Worm (Caenorhabditis elegans) whole organism, L1 larva: ENCODE results near the gene srab-21.

Source experiments
- C16A3.4 ChIP-seq: fragments of 150-350 bp; optimal IDR thresholded peaks from 2 replicates; lab custom pipeline; 2014; ENCODE audit warnings: missing biosample characterization, missing genetic modification characterization
- C34B4.2 ChIP-seq: sonication (generic microtip); optimal IDR thresholded peaks from 2 replicates; lab custom pipeline; 2017; ENCODE audit warnings: mild to moderate bottlenecking, missing genetic modification characterization, missing compliant biosample characterization
- Y116A8C.19 ChIP-seq: sonication (generic microtip); optimal IDR thresholded peaks from 2 replicates; lab custom pipeline; 2016; ENCODE audit warnings: missing compliant biosample characterization, missing genetic modification characterization, borderline replicate concordance
- aly-2 ChIP-seq: fragments of 150-350 bp; optimal IDR thresholded peaks from 2 replicates; lab custom pipeline; 2014; ENCODE audit warnings: missing biosample characterization, missing genetic modification characterization
- blmp-1 ChIP-seq: fragments of 150-350 bp; optimal IDR thresholded peaks from 2 replicates; lab custom pipeline; 2014; ENCODE audit warnings: missing biosample characterization, missing genetic modification characterization
- ceh-8 ChIP-seq: fragments of 200-800 bp; sonication (Bioruptor generic); optimal IDR thresholded peaks from 2 replicates; lab custom pipeline; 2018; ENCODE audit warnings: mild to moderate bottlenecking, missing genetic modification characterization, moderate library complexity, missing compliant biosample characterization
- ceh-90 ChIP-seq: sonication (generic microtip); optimal IDR thresholded peaks from 2 replicates; lab custom pipeline; 2016; ENCODE audit warnings: missing genetic modification characterization, missing compliant biosample characterization
- efl-1 ChIP-seq, 4 experiments: fragments of 150-350 bp; optimal IDR thresholded peaks in 3 of 4; peaks in 1 of 4; 1 replicate in 1 of 4; 2 replicates in 3 of 4; lab custom pipeline; 2014; ENCODE audit warnings: missing biosample characterization in 2 of 4, missing genetic modification characterization in 2 of 4, missing genetic modification reagents in 2 of 4
- efl-3 ChIP-seq: fragments of 200-800 bp; sonication (Bioruptor generic); optimal IDR thresholded peaks from 2 replicates; lab custom pipeline; 2018; ENCODE audit warnings: mild to moderate bottlenecking, missing genetic modification characterization, missing compliant biosample characterization
- egl-13 ChIP-seq: sonication (generic microtip); optimal IDR thresholded peaks from 2 replicates; lab custom pipeline; 2016; ENCODE audit warnings: missing genotype, missing genetic modification reagents, missing genetic modification characterization, missing compliant biosample characterization
- egl-27 ChIP-seq, 2 experiments: fragments of 150-350 bp in 1 of 2; sonication (generic microtip); optimal IDR thresholded peaks; 3 replicates each; lab custom pipeline; 2017 to 2018; ENCODE audit warnings: missing biosample characterization in 2 of 2, missing genetic modification characterization in 2 of 2, missing genetic modification reagents in 2 of 2
- elt-3 ChIP-seq, 6 experiments: fragments of 150-350 bp in 1 of 6; sonication (generic microtip); optimal IDR thresholded peaks; 2 replicates each; lab custom pipeline; 2017 to 2018; ENCODE audit warnings: missing biosample characterization in 6 of 6, missing genetic modification characterization in 6 of 6, inconsistent platforms in 1 of 6
- hpl-2 ChIP-seq: fragments of 150-350 bp; optimal IDR thresholded peaks from 2 replicates; lab custom pipeline; 2014; ENCODE audit warnings: missing biosample characterization, missing genetic modification reagents, missing genetic modification characterization
- irx-1 ChIP-seq: sonication (generic microtip); optimal IDR thresholded peaks from 2 replicates; lab custom pipeline; 2016; ENCODE audit warnings: missing genetic modification characterization, missing compliant biosample characterization
- isw-1 ChIP-seq: fragments of 200-800 bp; sonication (Bioruptor generic); IDR thresholded peaks from 2 replicates; pipeline ENCODE4 v1.3.6; 2022; ENCODE audit warnings: missing genetic modification characterization, missing compliant biosample characterization
- jun-1 ChIP-seq: fragments of 150-350 bp; optimal IDR thresholded peaks from 2 replicates; lab custom pipeline; 2014; ENCODE audit warnings: missing biosample characterization, missing genetic modification reagents, missing genetic modification characterization
- lir-3 ChIP-seq: sonication (generic microtip); optimal IDR thresholded peaks from 2 replicates; lab custom pipeline; 2016; ENCODE audit warnings: mild to moderate bottlenecking, missing genetic modification characterization, moderate library complexity, missing compliant biosample characterization; ENCODE audit not compliant: poor library complexity
- lsy-2 ChIP-seq, 2 experiments: fragments of 150-350 bp; optimal IDR thresholded peaks; 2 replicates each; lab custom pipeline; 2014; ENCODE audit warnings: missing biosample characterization in 2 of 2, missing genetic modification characterization in 2 of 2
- mab-9 ChIP-seq: fragments of 200-800 bp; sonication (Bioruptor generic); IDR thresholded peaks from 2 replicates; pipeline ENCODE4 v1.3.6; 2022; ENCODE audit warnings: missing genetic modification reagents, missing genetic modification characterization, missing compliant biosample characterization
- mep-1 ChIP-seq: fragments of 150-350 bp; optimal IDR thresholded peaks from 2 replicates; lab custom pipeline; 2014; ENCODE audit warnings: missing biosample characterization, missing genetic modification characterization
- nhr-76 ChIP-seq: sonication (generic microtip); optimal IDR thresholded peaks from 2 replicates; lab custom pipeline; 2017; ENCODE audit warnings: missing biosample characterization, missing genetic modification characterization
- nhr-84 ChIP-seq: sonication (generic microtip); optimal IDR thresholded peaks from 2 replicates; lab custom pipeline; 2017; ENCODE audit warnings: missing biosample characterization, missing genetic modification characterization
- pqm-1 ChIP-seq: sonication (generic microtip); optimal IDR thresholded peaks from 3 replicates; lab custom pipeline; 2017; ENCODE audit warnings: missing biosample characterization, missing genetic modification characterization
- rnt-1 ChIP-seq: sonication (generic microtip); optimal IDR thresholded peaks from 2 replicates; lab custom pipeline; 2016; ENCODE audit warnings: mild to moderate bottlenecking, missing genetic modification characterization, moderate library complexity, missing compliant biosample characterization
- sox-4 ChIP-seq: sonication (generic microtip); optimal IDR thresholded peaks from 2 replicates; lab custom pipeline; 2016; ENCODE audit warnings: missing genetic modification characterization, missing compliant biosample characterization
- sptf-1 ChIP-seq: fragments of 150-350 bp; optimal IDR thresholded peaks from 2 replicates; lab custom pipeline; 2014; ENCODE audit warnings: missing biosample characterization, missing genetic modification characterization
- unc-130 ChIP-seq: fragments of 150-350 bp; optimal IDR thresholded peaks from 2 replicates; lab custom pipeline; 2017; ENCODE audit warnings: missing biosample characterization, missing genetic modification characterization, inconsistent platforms
- unc-86 ChIP-seq: sonication (generic microtip); optimal IDR thresholded peaks from 2 replicates; lab custom pipeline; 2016; ENCODE audit warnings: missing genetic modification characterization, missing compliant biosample characterization
- vab-15 ChIP-seq: sonication (generic microtip); optimal IDR thresholded peaks from 2 replicates; lab custom pipeline; 2017; ENCODE audit warnings: missing genotype, mild to moderate bottlenecking, missing genetic modification characterization, missing compliant biosample characterization
- zag-1 ChIP-seq: fragments of 150-350 bp; optimal IDR thresholded peaks from 2 replicates; lab custom pipeline; 2014; ENCODE audit warnings: missing biosample characterization, missing genetic modification characterization
- zip-4 ChIP-seq: fragments of 200-800 bp; sonication (Bioruptor generic); optimal IDR thresholded peaks from 2 replicates; lab custom pipeline; 2018; ENCODE audit warnings: mild to moderate bottlenecking, missing genetic modification characterization, moderate library complexity, missing compliant biosample characterization
- ztf-4 ChIP-seq: fragments of 150-350 bp; optimal IDR thresholded peaks from 2 replicates; lab custom pipeline; 2014; ENCODE audit warnings: missing biosample characterization, missing genetic modification characterization

The srab-21 gene

DNA sequence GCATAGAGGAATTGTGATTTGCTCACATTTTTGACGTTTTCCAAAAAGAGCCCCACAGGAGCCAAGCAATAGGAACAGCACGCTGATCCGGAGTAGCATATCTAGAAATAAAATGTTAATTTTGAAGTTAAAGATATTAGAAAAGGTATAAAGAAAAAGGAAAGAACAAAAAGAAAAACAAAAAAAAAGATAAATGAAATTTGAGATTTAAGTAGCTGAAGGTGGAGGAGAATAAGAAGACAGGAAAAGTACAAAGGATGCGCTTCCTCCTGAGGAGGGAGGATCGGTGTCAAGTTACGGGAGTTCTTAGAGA is 20.5 kb upstream of the srab-21 start, which contains the start of gene cfz-2:
TSS of gene cfz-2 (minus strand) at position 101 of the 313 bp plus-strand sequence.
- TF ChIP-seq nhr-76 (tag; lab: Kevin White, UChicago) (no peak), unc-130 (tag; lab: Kevin White, UChicago) (no peak), sptf-1 (tag; lab: Kevin White, UChicago) (no peak), ceh-90 (no peak), Y116A8C.19 (tag; lab: Kevin White, UChicago) (no peak), nhr-84 (tag; lab: Kevin White, UChicago) (no peak), blmp-1 (tag; lab: Kevin White, UChicago) (no peak), mep-1 (tag; lab: Kevin White, UChicago) (no peak), ztf-4 (tag; lab: Kevin White, UChicago) (no peak), isw-1 (GFP tag; lab: Robert Waterston, UW) (no peak), egl-13 (tag; lab: Kevin White, UChicago) (no peak), lsy-2 (tag; optimal IDR thresholded peaks at IDR 0.05; lab: Kevin White, UChicago) (no peak), jun-1 (tag; lab: Kevin White, UChicago) (no peak), aly-2 (tag; lab: Kevin White, UChicago) (no peak), efl-3 (GFP tag; lab: Kevin White, UChicago) (no peak)
- TF ChIP-seq, all 84 proteins: peak for 0

DNA sequence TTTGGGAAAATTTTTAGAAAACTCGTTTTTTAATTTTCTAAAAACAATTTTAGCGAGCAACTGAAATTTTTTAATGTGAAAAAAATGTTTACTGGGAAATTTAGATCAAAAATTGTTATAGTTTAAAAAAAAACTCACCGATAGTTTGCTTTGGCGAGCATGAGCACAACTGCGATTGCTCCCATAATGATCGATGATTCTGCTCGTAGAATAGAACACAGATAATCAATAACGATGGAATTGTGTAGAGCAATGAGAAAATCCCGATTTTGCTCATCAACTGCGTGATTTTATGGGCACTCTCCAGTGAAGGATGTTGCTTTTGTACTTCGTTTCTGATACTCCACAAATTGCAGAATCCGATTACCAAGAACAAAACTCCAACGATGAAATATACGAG is 18.4 kb upstream of the srab-21 start:
- TF ChIP-seq efl-1 (optimal IDR thresholded peaks at IDR 0.05; lab: Kevin White, UChicago), result no peak
- peak in 1 of 2 experiments; percentile 71 for TF ChIP-seq efl-1 (GFP tag; optimal IDR thresholded peaks at IDR 0.05 in 1 of 2; lab: Kevin White, UChicago)
- TF ChIP-seq vab-15 (tag; lab: Kevin White, UChicago), result no peak

DNA sequence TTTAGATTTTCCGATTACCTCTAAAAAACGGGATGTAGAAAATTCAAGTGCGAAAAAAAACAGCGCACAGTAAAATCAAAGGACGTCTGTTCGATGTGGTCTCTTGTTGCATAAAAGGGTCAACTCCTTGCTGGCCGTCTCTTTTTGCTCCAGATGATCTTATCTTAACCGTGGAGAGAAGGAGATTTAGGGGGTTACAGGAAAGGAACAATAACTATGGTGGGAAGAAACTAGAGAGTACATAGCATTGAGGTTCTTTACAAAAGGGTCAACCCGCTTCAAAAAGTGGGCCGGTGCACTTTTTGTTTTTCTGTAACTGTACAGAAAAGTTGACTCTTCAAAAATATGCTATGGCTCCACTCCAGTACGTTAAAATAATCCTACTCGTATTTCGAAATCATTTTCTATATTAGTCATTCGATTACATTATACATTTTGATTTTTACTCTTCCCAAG is 7.3 kb upstream of the srab-21 start, which contains the start of the genes T20D4.19 and srj-9:
TSS of gene T20D4.19 (minus strand) at position 101 of the 456 bp plus-strand sequence.
TSS of gene srj-9 (plus strand) at position 406 of the 456 bp plus-strand sequence.
- TF ChIP-seq C16A3.4, result no peak
- no peak for TF ChIP-seq zag-1 (tag; lab: Kevin White, UChicago)
- no peak for TF ChIP-seq vab-15 (tag; lab: Kevin White, UChicago)
- TF ChIP-seq elt-3 (tag; optimal IDR thresholded peaks at IDR 0.05; lab: Kevin White, UChicago), result no peak
- no peak for TF ChIP-seq hpl-2 (GFP tag; lab: Kevin White, UChicago)
- no peak for TF ChIP-seq pqm-1 (tag; lab: Kevin White, UChicago)
- TF ChIP-seq mab-9, result no peak

DNA sequence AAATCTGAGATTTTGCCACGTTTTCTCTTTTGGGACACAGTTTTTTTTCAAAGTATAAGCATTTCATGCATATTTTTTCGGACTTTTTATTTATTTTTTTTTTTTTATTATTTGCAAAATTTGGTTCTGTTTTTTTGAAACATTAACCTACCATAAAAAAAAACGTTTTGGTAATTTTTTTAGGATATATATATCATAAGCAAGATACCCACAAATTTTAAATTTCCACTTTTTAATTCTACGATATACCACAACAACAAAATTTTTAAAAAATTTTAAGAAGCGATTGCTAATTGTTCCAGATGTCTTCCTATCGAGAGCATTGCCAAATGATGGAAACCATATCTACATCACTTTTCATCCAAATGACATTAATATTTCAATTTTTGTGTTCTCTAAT is 4.5 kb upstream of the srab-21 start, which contains the start of gene srab-20:
TSS of gene srab-20 (plus strand) at position 301 of the 400 bp plus-strand sequence.
- TF ChIP-seq ceh-8 (GFP tag; lab: Kevin White, UChicago) (no peak), sox-4 (tag; lab: Kevin White, UChicago) (no peak), elt-3 (tag; optimal IDR thresholded peaks at IDR 0.05; lab: Kevin White, UChicago) (no peak)

DNA sequence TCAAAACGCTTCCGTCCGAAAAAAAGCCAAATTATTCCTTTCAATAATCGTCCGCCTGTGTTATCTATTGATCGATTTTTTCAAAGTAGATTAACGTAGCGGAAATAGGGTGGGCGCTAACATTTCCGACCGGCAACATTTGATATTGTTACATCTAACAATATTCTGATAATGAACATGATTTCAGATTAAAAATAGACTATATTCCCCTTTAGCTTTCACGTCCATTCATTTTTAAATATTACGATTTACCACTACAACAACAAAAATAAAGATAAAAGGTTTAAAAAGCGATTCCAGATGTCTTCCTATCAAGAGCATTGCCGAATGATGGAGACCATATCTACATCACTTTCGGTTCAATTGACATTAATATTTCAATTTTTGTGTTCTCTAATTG is 1.8 kb upstream of the srab-21 start, which contains the start of gene srab-22:
TSS of gene srab-22 (plus strand) at position 301 of the 400 bp plus-strand sequence.
- TF ChIP-seq C34B4.2 (tag; lab: Kevin White, UChicago) (no peak), sptf-1 (tag; lab: Kevin White, UChicago) (no peak), egl-27 (tag; optimal IDR thresholded peaks at IDR 0.05; lab: Kevin White, UChicago) (no peak), efl-1 (optimal IDR thresholded peaks at IDR 0.05; lab: Kevin White, UChicago) (no peak), efl-1 (GFP tag; optimal IDR thresholded peaks at IDR 0.05 in 1 of 2; lab: Kevin White, UChicago) (no peak), rnt-1 (tag; lab: Kevin White, UChicago) (no peak), nhr-84 (tag; lab: Kevin White, UChicago) (no peak), lir-3 (tag; lab: Kevin White, UChicago) (no peak), unc-86 (tag; lab: Kevin White, UChicago) (no peak), irx-1 (tag; lab: Kevin White, UChicago) (no peak), zip-4 (GFP tag; lab: Kevin White, UChicago) (no peak), ceh-90 (no peak), pqm-1 (tag; lab: Kevin White, UChicago) (no peak)
- TF ChIP-seq, all 84 proteins: peak for 0
